Worm (Caenorhabditis elegans) whole organism, L4/young adult: ENCODE results near the gene spp-7.

Source experiments
- W03F9.2 ChIP-seq: fragments of 150-350 bp; optimal IDR thresholded peaks from 2 replicates; lab custom pipeline; 2014; ENCODE audit warnings: missing biosample characterization, missing genetic modification characterization
- dao-5 ChIP-seq: sonication (generic microtip); optimal IDR thresholded peaks from 2 replicates; lab custom pipeline; 2016; ENCODE audit warnings: missing genotype, missing genetic modification characterization, moderate library complexity, missing compliant biosample characterization
- him-1 ChIP-seq: sonication (generic microtip); optimal IDR thresholded peaks from 2 replicates; lab custom pipeline; 2016; ENCODE audit warnings: missing genotype, missing genetic modification reagents, missing genetic modification characterization, missing compliant biosample characterization

- no peak for TF ChIP-seq him-1 (tag; lab: Kevin White, UChicago)
- no peak for TF ChIP-seq W03F9.2
- TF ChIP-seq dao-5 (tag; lab: Kevin White, UChicago), result no peak
Measured at ce11 chrIV:5381334-5381733, 34.3 kb downstream of the spp-7 start, which contains the start of gene F41H10.2.
